Worm (Caenorhabditis elegans): ENCODE data around the gene arrd-3.
"Not testable (repeated sequence)": the region's sequence is repeated elsewhere in the genome, so short reads cannot be mapped to it uniquely, and the experiment has no call there.

arrd-3 gene

DNA sequence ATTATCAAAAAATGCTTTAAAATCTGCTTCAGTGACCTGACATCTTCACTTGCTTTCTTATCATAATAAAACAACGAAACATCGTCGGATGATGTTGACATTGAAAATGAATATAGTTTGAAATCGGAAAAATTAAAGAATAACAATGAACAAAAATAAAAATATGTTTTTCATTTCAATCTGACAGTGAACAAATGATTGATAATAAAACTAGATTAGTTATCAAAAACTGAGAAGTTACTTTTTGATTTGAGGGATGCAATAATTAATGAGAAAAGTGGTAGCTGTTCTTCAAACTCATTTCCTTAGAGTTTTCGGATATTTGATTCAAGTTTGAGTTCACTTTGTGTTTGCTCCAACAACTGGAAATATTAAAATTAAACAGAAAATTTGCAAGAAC, 31.2 kb downstream of the arrd-3 start, which contains the start of gene chil-15:
Gene chil-15 (minus strand): TSS at position 101 of the 400 bp plus-strand sequence.
- TF ChIP-seq nhr-28 (tag; optimal IDR thresholded peaks at IDR 0.05), result no peak
- TF ChIP-seq unc-39 (tag; optimal IDR thresholded peaks at IDR 0.05), result no peak
- TF ChIP-seq mls-2 (tag; optimal IDR thresholded peaks at IDR 0.05), result no peak
- no peak for TF ChIP-seq ham-2 (GFP tag; optimal IDR thresholded peaks at IDR 0.05)
- no peak for TF ChIP-seq mab-5 (tag; optimal IDR thresholded peaks at IDR 0.05)
- no peak for TF ChIP-seq drap-1 (GFP tag; optimal IDR thresholded peaks at IDR 0.05)
- no peak for TF ChIP-seq bed-3 (GFP tag; optimal IDR thresholded peaks at IDR 0.05)
- no peak for TF ChIP-seq mep-1 (tag; optimal IDR thresholded peaks at IDR 0.05)
- TF ChIP-seq blmp-1 (tag; optimal IDR thresholded peaks at IDR 0.05), result no peak
- no peak for TF ChIP-seq cnd-1 (tag; optimal IDR thresholded peaks at IDR 0.05)
- TF ChIP-seq lsy-2 (tag; optimal IDR thresholded peaks at IDR 0.05), result no peak
- TF ChIP-seq lin-13 (tag; optimal IDR thresholded peaks at IDR 0.05), result no peak
- TF ChIP-seq nhr-12 (tag; optimal IDR thresholded peaks at IDR 0.05), result no peak
- no peak for TF ChIP-seq unc-62 (GFP tag; optimal IDR thresholded peaks at IDR 0.05)

ce11 chrII:9445368-9445767, 33.0 kb downstream of the arrd-3 start, which contains the start of gene R09D1.13:
TSS of gene R09D1.13 (minus strand) at chrII:9445468.
- no peak for TF ChIP-seq bed-3 (GFP tag; optimal IDR thresholded peaks at IDR 0.05)
- TF ChIP-seq ces-1 (GFP tag; optimal IDR thresholded peaks at IDR 0.05), result no peak
- TF ChIP-seq ceh-39 (tag; optimal IDR thresholded peaks at IDR 0.05), result no peak
- TF ChIP-seq ham-2 (GFP tag; optimal IDR thresholded peaks at IDR 0.05), result no peak
- TF ChIP-seq sptf-1 (tag; optimal IDR thresholded peaks at IDR 0.05), result no peak
- no peak for TF ChIP-seq M03D4.4 (tag; optimal IDR thresholded peaks at IDR 0.05)
- no peak for TF ChIP-seq blmp-1 (tag; optimal IDR thresholded peaks at IDR 0.05)
- TF ChIP-seq mls-2 (tag; optimal IDR thresholded peaks at IDR 0.05), result no peak

ce11 chrII:9447965-9448364, 35.6 kb downstream of the arrd-3 start, which contains the start of gene chil-18:
TSS of gene chil-18 (plus strand) at chrII:9448265.
- TF ChIP-seq ceh-83 (GFP tag; optimal IDR thresholded peaks at IDR 0.05), result no peak
- no peak for TF ChIP-seq elt-1 (tag; optimal IDR thresholded peaks at IDR 0.05; ENCODE audit: borderline replicate concordance, insufficient read depth)
- TF ChIP-seq lin-32 (GFP tag; optimal IDR thresholded peaks at IDR 0.05), result no peak
- no peak for TF ChIP-seq flh-1 (GFP tag; optimal IDR thresholded peaks at IDR 0.05)
- no peak for TF ChIP-seq mls-2 (tag; optimal IDR thresholded peaks at IDR 0.05)
- no peak for TF ChIP-seq unc-39 (tag; optimal IDR thresholded peaks at IDR 0.05)
- TF ChIP-seq snpc-4 (tag; optimal IDR thresholded peaks at IDR 0.05), result no peak
- no peak for TF ChIP-seq unc-120 (tag; optimal IDR thresholded peaks at IDR 0.05; ENCODE audit: poor library complexity, severe bottlenecking)
- TF ChIP-seq hlh-1 (tag; optimal IDR thresholded peaks at IDR 0.05), result no peak
- no peak for TF ChIP-seq nhr-76 (tag; optimal IDR thresholded peaks at IDR 0.05)
- TF ChIP-seq zip-8 (tag; optimal IDR thresholded peaks at IDR 0.05), result no peak
- TF ChIP-seq M03D4.4 (tag; optimal IDR thresholded peaks at IDR 0.05), result no peak
- no peak for TF ChIP-seq elt-3 (tag; optimal IDR thresholded peaks at IDR 0.05)
- TF ChIP-seq drap-1 (GFP tag; optimal IDR thresholded peaks at IDR 0.05), result no peak
- TF ChIP-seq tbx-8 (GFP tag; optimal IDR thresholded peaks at IDR 0.05), result no peak
- no peak for TF ChIP-seq mab-5 (tag; optimal IDR thresholded peaks at IDR 0.05)
- TF ChIP-seq unc-62 (GFP tag; optimal IDR thresholded peaks at IDR 0.05), result no peak
- no peak for TF ChIP-seq ham-2 (GFP tag; optimal IDR thresholded peaks at IDR 0.05)
- TF ChIP-seq ztf-11 (tag; optimal IDR thresholded peaks at IDR 0.05), result no peak

- TF ChIP-seq ham-2 (GFP tag; optimal IDR thresholded peaks at IDR 0.05); blmp-1 (tag; optimal IDR thresholded peaks at IDR 0.05); ceh-83 (GFP tag; optimal IDR thresholded peaks at IDR 0.05): not testable (repeated sequence)
Measured at ce11 chrII:9452172-9452571, 39.8 kb downstream of the arrd-3 start, which contains the start of gene R09D1.12. TSS of gene R09D1.12 (minus strand) at chrII:9452272.

ce11 chrII:9454304-9454703, 41.9 kb downstream of the arrd-3 start, which contains the start of gene chil-19:
TSS of gene chil-19 (minus strand) at chrII:9454404.
- TF ChIP-seq blmp-1 (tag; optimal IDR thresholded peaks at IDR 0.05) (no peak), sem-2 (GFP tag; optimal IDR thresholded peaks at IDR 0.05) (no peak), ceh-39 (tag; optimal IDR thresholded peaks at IDR 0.05) (no peak), zip-8 (tag; optimal IDR thresholded peaks at IDR 0.05) (no peak), ceh-83 (GFP tag; optimal IDR thresholded peaks at IDR 0.05) (no peak)
